Worm (Caenorhabditis elegans) whole organism, L1 larva: ENCODE measurements around the gene M60.4.

ENCODE experiments used
- C16A3.4 ChIP-seq: fragments of 150-350 bp; optimal IDR thresholded peaks from 2 replicates; lab custom pipeline; 2014; ENCODE audit warnings: missing biosample characterization, missing genetic modification characterization
- C34B4.2 ChIP-seq: sonication (generic microtip); optimal IDR thresholded peaks from 2 replicates; lab custom pipeline; 2017; ENCODE audit warnings: mild to moderate bottlenecking, missing genetic modification characterization, missing compliant biosample characterization
- F16B12.6 ChIP-seq: fragments of 150-350 bp; optimal IDR thresholded peaks from 2 replicates; lab custom pipeline; 2014; ENCODE audit warnings: missing biosample characterization, missing genetic modification characterization
- Y116A8C.19 ChIP-seq: sonication (generic microtip); optimal IDR thresholded peaks from 2 replicates; lab custom pipeline; 2016; ENCODE audit warnings: missing compliant biosample characterization, missing genetic modification characterization, borderline replicate concordance
- aha-1 ChIP-seq: fragments of 150-350 bp; optimal IDR thresholded peaks from 2 replicates; lab custom pipeline; 2014; ENCODE audit warnings: missing biosample characterization, missing genetic modification characterization
- alr-1 ChIP-seq: fragments of 200-800 bp; sonication (Bioruptor generic); optimal IDR thresholded peaks from 2 replicates; lab custom pipeline; 2018; ENCODE audit warnings: borderline replicate concordance, mild to moderate bottlenecking, missing genetic modification characterization, missing compliant biosample characterization
- aly-2 ChIP-seq: fragments of 150-350 bp; optimal IDR thresholded peaks from 2 replicates; lab custom pipeline; 2014; ENCODE audit warnings: missing biosample characterization, missing genetic modification characterization
- ama-1 ChIP-seq: fragments of 150-350 bp; optimal IDR thresholded peaks from 2 replicates; lab custom pipeline; 2014
- ceh-82 ChIP-seq, 3 experiments: fragments of 150-350 bp in 1 of 3; sonication (generic microtip) in 2 of 3; optimal IDR thresholded peaks; 2 replicates each; lab custom pipeline; 2014 to 2017; ENCODE audit warnings: missing biosample characterization in 3 of 3, missing genetic modification characterization in 3 of 3
- ceh-88 ChIP-seq: fragments of 200-800 bp; sonication (Bioruptor generic); IDR thresholded peaks from 2 replicates; pipeline ENCODE4 v1.3.6; 2022; ENCODE audit warnings: missing genetic modification characterization, missing compliant biosample characterization
- ceh-90 ChIP-seq: sonication (generic microtip); optimal IDR thresholded peaks from 2 replicates; lab custom pipeline; 2016; ENCODE audit warnings: missing genetic modification characterization, missing compliant biosample characterization
- ces-1 ChIP-seq: fragments of 150-350 bp; optimal IDR thresholded peaks from 2 replicates; lab custom pipeline; 2014; ENCODE audit warnings: missing biosample characterization, missing genetic modification reagents, missing genetic modification characterization
- dpl-1 ChIP-seq, 3 experiments: fragments of 150-350 bp in 2 of 3; sonication (generic microtip) in 1 of 3; optimal IDR thresholded peaks; 2 replicates each; lab custom pipeline; 2014 to 2017; ENCODE audit warnings: missing biosample characterization in 3 of 3, missing genetic modification characterization in 3 of 3, missing genetic modification reagents in 3 of 3
- efl-1 ChIP-seq, 4 experiments: fragments of 150-350 bp; optimal IDR thresholded peaks in 3 of 4; peaks in 1 of 4; 1 replicate in 1 of 4; 2 replicates in 3 of 4; lab custom pipeline; 2014; ENCODE audit warnings: missing biosample characterization in 2 of 4, missing genetic modification characterization in 2 of 4, missing genetic modification reagents in 2 of 4
- efl-3 ChIP-seq: fragments of 200-800 bp; sonication (Bioruptor generic); optimal IDR thresholded peaks from 2 replicates; lab custom pipeline; 2018; ENCODE audit warnings: mild to moderate bottlenecking, missing genetic modification characterization, missing compliant biosample characterization
- elt-2 ChIP-seq: sonication (generic microtip); optimal IDR thresholded peaks from 2 replicates; lab custom pipeline; 2016; ENCODE audit warnings: missing genetic modification characterization, mild to moderate bottlenecking, inconsistent platforms, missing compliant biosample characterization, missing genetic modification reagents
- fkh-8 ChIP-seq: sonication (generic microtip); optimal IDR thresholded peaks from 2 replicates; lab custom pipeline; 2016; ENCODE audit warnings: mild to moderate bottlenecking, missing genetic modification characterization, missing compliant biosample characterization
- grh-1 ChIP-seq: fragments of 200-800 bp; sonication (Bioruptor generic); IDR thresholded peaks from 2 replicates; pipeline ENCODE4 v1.3.6; 2022; ENCODE audit warnings: missing genetic modification reagents, missing genetic modification characterization, missing compliant biosample characterization
- hlh-17 ChIP-seq: fragments of 200-800 bp; sonication (Bioruptor generic); optimal IDR thresholded peaks from 2 replicates; lab custom pipeline; 2018; ENCODE audit warnings: missing genetic modification characterization, mild to moderate bottlenecking, missing compliant biosample characterization, moderate library complexity, borderline replicate concordance
- hlh-4 ChIP-seq: sonication (generic microtip); optimal IDR thresholded peaks from 2 replicates; lab custom pipeline; 2016; ENCODE audit warnings: mild to moderate bottlenecking, missing genetic modification characterization, missing compliant biosample characterization
- isw-1 ChIP-seq: fragments of 200-800 bp; sonication (Bioruptor generic); IDR thresholded peaks from 2 replicates; pipeline ENCODE4 v1.3.6; 2022; ENCODE audit warnings: missing genetic modification characterization, missing compliant biosample characterization
- lin-13 ChIP-seq: fragments of 150-350 bp; optimal IDR thresholded peaks from 2 replicates; lab custom pipeline; 2014; ENCODE audit warnings: missing biosample characterization, missing genetic modification reagents, missing genetic modification characterization
- lin-14 ChIP-seq: fragments of 200-800 bp; sonication (Bioruptor generic); optimal IDR thresholded peaks from 2 replicates; lab custom pipeline; 2018; ENCODE audit warnings: mild to moderate bottlenecking, missing genetic modification characterization, moderate library complexity, missing compliant biosample characterization
- lin-15B ChIP-seq: fragments of 150-350 bp; sonication (generic microtip); optimal IDR thresholded peaks from 3 replicates; lab custom pipeline; 2014; ENCODE audit warnings: missing biosample characterization, missing genetic modification characterization
- lin-35 ChIP-seq, 2 experiments: fragments of 150-350 bp; optimal IDR thresholded peaks; 2 replicates each; lab custom pipeline; 2014; ENCODE audit warnings: missing biosample characterization in 2 of 2, missing genetic modification characterization in 2 of 2, missing genetic modification reagents in 2 of 2
- mep-1 ChIP-seq: fragments of 150-350 bp; optimal IDR thresholded peaks from 2 replicates; lab custom pipeline; 2014; ENCODE audit warnings: missing biosample characterization, missing genetic modification characterization
- nhr-11 ChIP-seq: fragments of 150-350 bp; optimal IDR thresholded peaks from 2 replicates; lab custom pipeline; 2014; ENCODE audit warnings: missing biosample characterization, missing genetic modification characterization
- nhr-12 ChIP-seq: sonication (generic microtip); optimal IDR thresholded peaks from 2 replicates; lab custom pipeline; 2017; ENCODE audit warnings: missing biosample characterization, missing genetic modification characterization
- nhr-47 ChIP-seq: sonication (generic microtip); optimal IDR thresholded peaks from 2 replicates; lab custom pipeline; 2016; ENCODE audit warnings: mild to moderate bottlenecking, missing genetic modification characterization, moderate library complexity, missing compliant biosample characterization
- nhr-71 ChIP-seq: sonication (generic microtip); optimal IDR thresholded peaks from 2 replicates; lab custom pipeline; 2016; ENCODE audit warnings: mild to moderate bottlenecking, missing genetic modification characterization, moderate library complexity, missing compliant biosample characterization
- nhr-84 ChIP-seq: sonication (generic microtip); optimal IDR thresholded peaks from 2 replicates; lab custom pipeline; 2017; ENCODE audit warnings: missing biosample characterization, missing genetic modification characterization
- pag-3 ChIP-seq: sonication (generic microtip); optimal IDR thresholded peaks from 2 replicates; lab custom pipeline; 2017; ENCODE audit warnings: missing genetic modification characterization, mild to moderate bottlenecking, missing compliant biosample characterization, antibody characterized with exemption, borderline replicate concordance; ENCODE audit not compliant: insufficient read depth
- snpc-4 ChIP-seq: fragments of 150-350 bp; optimal IDR thresholded peaks from 2 replicates; lab custom pipeline; 2014; ENCODE audit warnings: missing biosample characterization, missing genetic modification characterization
- snu-23 ChIP-seq: sonication (generic microtip); optimal IDR thresholded peaks from 2 replicates; lab custom pipeline; 2016; ENCODE audit warnings: missing genetic modification characterization, missing compliant biosample characterization
- sptf-1 ChIP-seq: fragments of 150-350 bp; optimal IDR thresholded peaks from 2 replicates; lab custom pipeline; 2014; ENCODE audit warnings: missing biosample characterization, missing genetic modification characterization
- tbx-2 ChIP-seq: sonication (generic microtip); optimal IDR thresholded peaks from 2 replicates; lab custom pipeline; 2016; ENCODE audit warnings: missing genetic modification characterization, missing compliant biosample characterization
- tlp-1 ChIP-seq: fragments of 150-350 bp; optimal IDR thresholded peaks from 2 replicates; lab custom pipeline; 2014; ENCODE audit warnings: missing biosample characterization, missing genetic modification characterization
- unc-62 ChIP-seq: fragments of 150-350 bp; optimal IDR thresholded peaks from 2 replicates; lab custom pipeline; 2014; ENCODE audit warnings: missing biosample characterization, missing genetic modification reagents, missing genetic modification characterization
- unc-98 ChIP-seq: fragments of 200-800 bp; sonication (Bioruptor generic); IDR thresholded peaks from 2 replicates; pipeline ENCODE4 v1.3.6; 2022; ENCODE audit warnings: missing genetic modification characterization, missing compliant biosample characterization
- xbp-1 ChIP-seq: sonication (generic microtip); optimal IDR thresholded peaks from 2 replicates; lab custom pipeline; 2016; ENCODE audit warnings: missing genetic modification characterization, missing compliant biosample characterization
- zag-1 ChIP-seq: fragments of 150-350 bp; optimal IDR thresholded peaks from 2 replicates; lab custom pipeline; 2014; ENCODE audit warnings: missing biosample characterization, missing genetic modification characterization
- zip-4 ChIP-seq: fragments of 200-800 bp; sonication (Bioruptor generic); optimal IDR thresholded peaks from 2 replicates; lab custom pipeline; 2018; ENCODE audit warnings: mild to moderate bottlenecking, missing genetic modification characterization, moderate library complexity, missing compliant biosample characterization
- ztf-11 ChIP-seq, 2 experiments: sonication (generic microtip); optimal IDR thresholded peaks; 2 replicates each; lab custom pipeline; 2016 to 2017; ENCODE audit warnings: missing genetic modification characterization in 2 of 2, missing biosample characterization in 1 of 2, missing compliant biosample characterization in 1 of 2
- ztf-4 ChIP-seq: fragments of 150-350 bp; optimal IDR thresholded peaks from 2 replicates; lab custom pipeline; 2014; ENCODE audit warnings: missing biosample characterization, missing genetic modification characterization

M60.4 gene

ce11 chrX:8230579-8230978, 5.5 kb downstream of the M60.4 start:
- TF ChIP-seq ama-1 (lab: Kevin White, UChicago) (no peak), ceh-88 (GFP tag; lab: Robert Waterston, UW) (no peak), C34B4.2 (tag; lab: Kevin White, UChicago) (no peak), nhr-12 (tag; lab: Kevin White, UChicago) (no peak), zip-4 (GFP tag; lab: Kevin White, UChicago) (no peak), snpc-4 (tag; lab: Kevin White, UChicago) (no peak), hlh-4 (tag; lab: Kevin White, UChicago) (no peak), elt-2 (no peak), pag-3 (tag; lab: Kevin White, UChicago) (no peak), efl-3 (no peak), lin-35 (GFP tag; optimal IDR thresholded peaks at IDR 0.05; lab: Kevin White, UChicago) (no peak), Y116A8C.19 (tag; lab: Kevin White, UChicago) (no peak), sptf-1 (tag; lab: Kevin White, UChicago) (no peak), ztf-11 (tag; optimal IDR thresholded peaks at IDR 0.05; lab: Kevin White, UChicago) (no peak)
- TF ChIP-seq, all 84 proteins: peak for 0

DNA sequence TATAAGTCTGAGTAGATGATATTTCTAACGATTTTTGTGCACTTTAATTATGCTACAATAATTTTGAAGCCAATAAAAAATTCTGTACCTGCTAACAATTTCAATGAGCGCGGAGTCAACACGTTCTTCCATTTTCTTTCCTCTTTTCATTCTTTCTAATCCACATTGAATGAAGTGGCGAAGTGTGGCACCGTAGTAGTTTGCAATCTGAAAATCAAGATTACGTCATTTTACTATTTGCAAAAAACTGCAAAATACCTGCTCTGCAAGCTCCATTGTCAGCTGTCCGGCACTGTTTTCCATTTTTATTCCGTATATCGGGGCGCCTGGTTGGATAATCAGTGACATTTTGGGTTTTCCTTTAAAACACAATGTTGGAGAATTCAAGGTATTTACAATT, 6.9 kb downstream of the M60.4 start:
- TF ChIP-seq nhr-11 (tag; lab: Kevin White, UChicago), result no peak
- no peak for TF ChIP-seq C34B4.2 (tag; lab: Kevin White, UChicago)
- TF ChIP-seq ceh-90 (tag; lab: Kevin White, UChicago), result no peak
- no peak for TF ChIP-seq mep-1
- no peak for TF ChIP-seq tbx-2 (tag; lab: Kevin White, UChicago)
- no peak for TF ChIP-seq ztf-4 (tag; lab: Kevin White, UChicago)
- no peak for TF ChIP-seq nhr-84 (tag; lab: Kevin White, UChicago)
- TF ChIP-seq tlp-1, result no peak
- TF ChIP-seq ama-1 (lab: Kevin White, UChicago), result no peak
- TF ChIP-seq grh-1 (GFP tag; lab: Robert Waterston, UW), result no peak
- no peak for TF ChIP-seq efl-1 (optimal IDR thresholded peaks at IDR 0.05; lab: Kevin White, UChicago)
- no peak for TF ChIP-seq efl-1 (GFP tag; optimal IDR thresholded peaks at IDR 0.05 in 1 of 2; lab: Kevin White, UChicago)
- no peak for TF ChIP-seq ces-1 (GFP tag; lab: Kevin White, UChicago)
- TF ChIP-seq nhr-47 (tag; lab: Kevin White, UChicago), result no peak
- no peak for TF ChIP-seq sptf-1 (tag; lab: Kevin White, UChicago)
- no peak for TF ChIP-seq aly-2 (tag; lab: Kevin White, UChicago)
- TF ChIP-seq aha-1 (tag; lab: Kevin White, UChicago), result no peak
- no peak for TF ChIP-seq xbp-1
- no peak for TF ChIP-seq C16A3.4 (tag; lab: Kevin White, UChicago)
- TF ChIP-seq, all 84 proteins: peak for 0

ce11 chrX:8224916-8225315, 11.2 kb downstream of the M60.4 start, which contains the start of gene K02A6.2:
Gene K02A6.2 (minus strand): TSS chrX:8225016.
- TF ChIP-seq nhr-11 (tag; lab: Kevin White, UChicago), result no peak
- no peak for TF ChIP-seq fkh-8 (tag; lab: Kevin White, UChicago)
- TF ChIP-seq unc-62 (GFP tag; lab: Kevin White, UChicago), result no peak
- no peak for TF ChIP-seq isw-1
- no peak for TF ChIP-seq alr-1 (tag; lab: Kevin White, UChicago)
- no peak for TF ChIP-seq lin-13 (GFP tag; lab: Kevin White, UChicago)
- TF ChIP-seq unc-98 (GFP tag; lab: Robert Waterston, UW), result no peak
- TF ChIP-seq snu-23 (GFP tag; lab: Kevin White, UChicago), result no peak
- no peak for TF ChIP-seq sptf-1 (tag; lab: Kevin White, UChicago)
- TF ChIP-seq F16B12.6 (tag; lab: Kevin White, UChicago), result no peak
- TF ChIP-seq hlh-17 (GFP tag; lab: Kevin White, UChicago), result no peak
- TF ChIP-seq grh-1 (GFP tag; lab: Robert Waterston, UW), result no peak
- no peak for TF ChIP-seq dpl-1 (GFP tag; optimal IDR thresholded peaks at IDR 0.05; lab: Kevin White, UChicago)
- no peak for TF ChIP-seq lin-14
- TF ChIP-seq ceh-82 (tag; optimal IDR thresholded peaks at IDR 0.05; lab: Kevin White, UChicago), result no peak
- TF ChIP-seq C16A3.4 (tag; lab: Kevin White, UChicago), result no peak
- TF ChIP-seq lin-15B (tag; lab: Kevin White, UChicago), result no peak
- no peak for TF ChIP-seq nhr-71 (tag; lab: Kevin White, UChicago)
- no peak for TF ChIP-seq zag-1 (tag; lab: Kevin White, UChicago)
